Fruit fly (Drosophila melanogaster) Kc167 (cell line): Measurements from ENCODE around the gene CG14787.

Experiments
- Myc ChIP-seq: fragments of >200 bp; optimal IDR thresholded peaks from 2 replicates; lab custom pipeline; 2017; ENCODE audit warnings: missing external identifiers
- Sin3A ChIP-seq: fragments of >200 bp; optimal IDR thresholded peaks from 2 replicates; lab custom pipeline; 2018; ENCODE audit warnings: missing external identifiers
- h ChIP-seq: fragments of >200 bp; optimal IDR thresholded peaks from 3 replicates; lab custom pipeline; 2018; ENCODE audit warnings: missing external identifiers
- insv ChIP-seq: fragments of >200 bp; optimal IDR thresholded peaks from 3 replicates; lab custom pipeline; 2018; ENCODE audit warnings: missing external identifiers
- psq ChIP-seq: fragments of >200 bp; optimal IDR thresholded peaks from 2 replicates; lab custom pipeline; 2017; ENCODE audit warnings: missing external identifiers

- no peak for TF ChIP-seq h (lab: Kevin White, UChicago)
- TF ChIP-seq psq (lab: Kevin White, UChicago), result no peak
- no peak for TF ChIP-seq Myc (lab: Kevin White, UChicago)
- no peak for TF ChIP-seq Sin3A (lab: Kevin White, UChicago)
- TF ChIP-seq insv, result no peak
Observed at dm6 chrX:1476436-1476835, 15.0 kb upstream of the CG14787 start.
